Fruit fly (Drosophila melanogaster) whole organism, embryonic: Measurements from ENCODE around the gene sun.

ENCODE experiments used
- ATbp ChIP-seq: fragments of 200-800 bp; sonication (Bioruptor generic); optimal IDR thresholded peaks from 2 replicates; lab custom pipeline; 2017; ENCODE audit warnings: missing biosample characterization, mild to moderate bottlenecking, missing genetic modification characterization, missing genetic modification reagents
- Antp ChIP-seq: fragments of 200-800 bp; sonication (Bioruptor generic); optimal IDR thresholded peaks from 3 replicates; lab custom pipeline; 2016; ENCODE audit warnings: missing biosample characterization, missing genetic modification characterization
- Atf6 ChIP-seq: fragments of 200-800 bp; sonication (Bioruptor generic); IDR thresholded peaks from 2 replicates; pipeline ENCODE4 v1.3.6; 2022; ENCODE audit warnings: missing biosample characterization, missing genetic modification characterization
- CG13287 ChIP-seq: fragments of 200-800 bp; sonication (Bioruptor generic); IDR thresholded peaks from 2 replicates; pipeline ENCODE4 v1.3.6; 2022; ENCODE audit warnings: missing biosample characterization, missing genetic modification characterization; ENCODE audit not compliant: partially characterized antibody
- CG14014 ChIP-seq: fragments of 200-800 bp; sonication (Bioruptor generic); IDR thresholded peaks from 2 replicates; pipeline ENCODE4 v1.3.6; 2022; ENCODE audit warnings: missing biosample characterization, missing genetic modification characterization
- CG14710 ChIP-seq: fragments of 200-800 bp; sonication (Bioruptor generic); optimal IDR thresholded peaks from 3 replicates; lab custom pipeline; 2019; ENCODE audit warnings: missing biosample characterization, mild to moderate bottlenecking, missing genetic modification characterization, moderate library complexity
- CG14860 ChIP-seq: fragments of 200-800 bp; sonication (Bioruptor generic); IDR thresholded peaks from 3 replicates; pipeline ENCODE4 v1.3.6; 2022; ENCODE audit warnings: missing biosample characterization, missing genetic modification characterization; ENCODE audit not compliant: partially characterized antibody
- CG15514 ChIP-seq: fragments of 200-800 bp; sonication (Bioruptor generic); optimal IDR thresholded peaks from 3 replicates; lab custom pipeline; 2017; ENCODE audit warnings: missing biosample characterization, missing genetic modification characterization, mild to moderate bottlenecking, moderate library complexity, missing genetic modification reagents
- CG16813 ChIP-seq: fragments of 200-800 bp; sonication (Bioruptor generic); IDR thresholded peaks from 3 replicates; pipeline ENCODE4 v1.3.6; 2022; ENCODE audit warnings: missing biosample characterization, missing genetic modification characterization; ENCODE audit not compliant: partially characterized antibody
- CG2199 ChIP-seq: fragments of 200-800 bp; sonication (Bioruptor generic); IDR thresholded peaks from 3 replicates; pipeline ENCODE4 v1.3.6; 2022; ENCODE audit warnings: missing biosample characterization, missing genetic modification characterization
- CG2889 ChIP-seq: fragments of 200-800 bp; sonication (Bioruptor generic); IDR thresholded peaks from 3 replicates; pipeline ENCODE4 v1.3.6; 2022; ENCODE audit warnings: missing biosample characterization, missing genetic modification characterization
- CG3065 ChIP-seq: fragments of 200-800 bp; sonication (Bioruptor generic); optimal IDR thresholded peaks from 2 replicates; lab custom pipeline; 2016; ENCODE audit warnings: missing biosample characterization, missing genetic modification characterization
- CG32532 ChIP-seq: fragments of 200-800 bp; sonication (Bioruptor generic); IDR thresholded peaks from 2 replicates; pipeline ENCODE4 v1.3.6; 2022; ENCODE audit warnings: missing biosample characterization, missing genetic modification characterization
- CG34224 ChIP-seq: fragments of 200-800 bp; sonication (Bioruptor generic); IDR thresholded peaks from 3 replicates; pipeline ENCODE4 v1.3.6; 2022; ENCODE audit warnings: missing biosample characterization, missing genetic modification characterization; ENCODE audit not compliant: partially characterized antibody
- CG34376 ChIP-seq: fragments of 200-800 bp; sonication (Bioruptor generic); optimal IDR thresholded peaks from 2 replicates; lab custom pipeline; 2018; ENCODE audit warnings: missing biosample characterization, mild to moderate bottlenecking, missing genetic modification characterization
- CG8765 ChIP-seq: fragments of 200-800 bp; sonication (Bioruptor generic); IDR thresholded peaks from 2 replicates; pipeline ENCODE4 v1.3.6; 2022; ENCODE audit warnings: missing biosample characterization, missing genetic modification characterization
- CG9727 ChIP-seq: fragments of 200-800 bp; sonication (Bioruptor generic); optimal IDR thresholded peaks from 3 replicates; lab custom pipeline; 2017; ENCODE audit warnings: missing biosample characterization, mild to moderate bottlenecking, missing genetic modification characterization
- Dfd ChIP-seq, 2 experiments: fragments of >200 bp; optimal IDR thresholded peaks; 2 replicates each; lab custom pipeline; 2017; ENCODE audit warnings: missing biosample characterization in 2 of 2, missing genetic modification characterization in 2 of 2
- HLHmδ ChIP-seq: fragments of 200-800 bp; sonication (Bioruptor generic); optimal IDR thresholded peaks from 2 replicates; lab custom pipeline; 2018; ENCODE audit warnings: missing biosample characterization, mild to moderate bottlenecking, missing genetic modification characterization, moderate library complexity
- Hey ChIP-seq: fragments of 200-800 bp; sonication (Bioruptor generic); optimal IDR thresholded peaks from 3 replicates; lab custom pipeline; 2018; ENCODE audit warnings: missing biosample characterization, mild to moderate bottlenecking, missing genetic modification characterization
- Hmr ChIP-seq: fragments of 200-800 bp; sonication (Bioruptor generic); optimal IDR thresholded peaks from 3 replicates; lab custom pipeline; 2017; ENCODE audit warnings: mild to moderate bottlenecking, missing biosample characterization, missing genetic modification reagents, missing genetic modification characterization
- Med ChIP-seq: fragments of 200-800 bp; sonication (Bioruptor generic); peaks from one replicate; lab custom pipeline; 2016; ENCODE audit warnings: missing biosample characterization, missing genetic modification characterization, mild to moderate bottlenecking, inconsistent platforms, moderate library complexity
- Poxn ChIP-seq: fragments of 200-800 bp; sonication (Bioruptor generic); IDR thresholded peaks from 2 replicates; pipeline ENCODE4 v1.3.6; 2022; ENCODE audit warnings: missing biosample characterization, missing genetic modification characterization
- bcd ChIP-seq: fragments of 200-800 bp; sonication (Bioruptor generic); optimal IDR thresholded peaks from 2 replicates; lab custom pipeline; 2017; ENCODE audit warnings: missing biosample characterization, mild to moderate bottlenecking, missing genetic modification characterization
- en ChIP-seq: fragments of 200-800 bp; sonication (Bioruptor generic); optimal IDR thresholded peaks from 2 replicates; lab custom pipeline; 2016; ENCODE audit warnings: missing biosample characterization, missing genetic modification characterization
- exex ChIP-seq: fragments of 200-800 bp; sonication (Bioruptor generic); optimal IDR thresholded peaks from 4 replicates; lab custom pipeline; 2018; ENCODE audit warnings: missing biosample characterization, mild to moderate bottlenecking, missing genetic modification characterization, moderate library complexity
- fru ChIP-seq: fragments of >200 bp; optimal IDR thresholded peaks from 2 replicates; lab custom pipeline; 2017
- insv ChIP-seq, 2 experiments: fragments of 200-800 bp; sonication (Bioruptor generic); optimal IDR thresholded peaks; 3 replicates each; lab custom pipeline; 2016 to 2018; ENCODE audit warnings: missing biosample characterization in 2 of 2, missing genetic modification characterization in 2 of 2
- lab ChIP-seq: fragments of 200-800 bp; sonication (Bioruptor generic); optimal IDR thresholded peaks from 3 replicates; lab custom pipeline; 2017; ENCODE audit warnings: missing biosample characterization, missing genetic modification characterization, mild to moderate bottlenecking, moderate library complexity, missing genetic modification reagents
- lola ChIP-seq, 3 experiments: fragments of >200 bp in 2 of 3; fragments of 200-800 bp in 1 of 3; sonication (Bioruptor generic) in 1 of 3; optimal IDR thresholded peaks; 2 replicates each; lab custom pipeline; 2017 to 2019; ENCODE audit warnings: missing biosample characterization in 3 of 3, missing genetic modification characterization in 3 of 3, mild to moderate bottlenecking in 1 of 3, moderate library complexity in 1 of 3
- org-1 ChIP-seq: fragments of 200-800 bp; sonication (Bioruptor generic); optimal IDR thresholded peaks from 2 replicates; lab custom pipeline; 2017; ENCODE audit warnings: missing biosample characterization, missing genetic modification characterization
- pan ChIP-seq, 4 experiments: fragments of >200 bp in 3 of 4; fragments of 200-800 bp in 1 of 4; sonication (Bioruptor generic) in 1 of 4; optimal IDR thresholded peaks in 3 of 4; IDR thresholded peaks in 1 of 4; 2 replicates each; pipeline versions ENCODE4 v1.3.6 to Lab custom; 2017 to 2022; ENCODE audit warnings: missing biosample characterization in 2 of 4, missing genetic modification characterization in 2 of 4, mixed read lengths in 1 of 4
- pros ChIP-seq: fragments of 200-800 bp; sonication (Bioruptor generic); optimal IDR thresholded peaks from 3 replicates; lab custom pipeline; 2019; ENCODE audit warnings: missing biosample characterization, mild to moderate bottlenecking, missing genetic modification characterization, moderate library complexity
- rib ChIP-seq: fragments of 200-800 bp; sonication (Bioruptor generic); IDR thresholded peaks from 2 replicates; pipeline ENCODE4 v1.3.6; 2022; ENCODE audit warnings: missing biosample characterization, missing genetic modification characterization
- ro ChIP-seq: fragments of 200-800 bp; sonication (Bioruptor generic); IDR thresholded peaks from 2 replicates; pipeline ENCODE4 v1.3.6; 2022; ENCODE audit warnings: missing biosample characterization, missing genetic modification characterization
- yki ChIP-seq: fragments of >200 bp; optimal IDR thresholded peaks from 3 replicates; lab custom pipeline; 2018
- z ChIP-seq: fragments of 200-800 bp; sonication (Bioruptor generic); IDR thresholded peaks from 3 replicates; pipeline ENCODE4 v1.3.6; 2022; ENCODE audit warnings: missing biosample characterization, missing genetic modification characterization
- zf30C ChIP-seq: fragments of 200-800 bp; sonication (Bioruptor generic); optimal IDR thresholded peaks from 3 replicates; lab custom pipeline; 2018; ENCODE audit warnings: missing biosample characterization, mild to moderate bottlenecking, missing genetic modification characterization

The sun gene

dm6 chrX:15811666-15812614 is 37.1 kb downstream of the sun start (continued):
- TF ChIP-seq bcd (GFP tag; lab: Kevin White, UChicago) (no peak), z (GFP tag; lab: Robert Waterston, UW) (peak; percentile 56; the same call in 1 of the 3 replicates), Hmr (GFP tag; lab: Kevin White, UChicago) (no peak), HLHmδ (GFP tag; lab: Kevin White, UChicago) (peak; percentile 9), Hey (tag; lab: Kevin White, UChicago) (peak; percentile 8), CG3065 (GFP tag; lab: Kevin White, UChicago) (no peak), Med (GFP tag; lab: Kevin White, UChicago) (peak; percentile 32), ro (no peak), exex (tag; lab: Kevin White, UChicago) (peak; percentile 1), Poxn (no peak), CG14860 (GFP tag; lab: Robert Waterston, UW) (no peak), Dfd (GFP tag; optimal IDR thresholded peaks at IDR 0.05; lab: Kevin White, UChicago) (peak in 1 of 2 experiments; percentile 37), CG15514 (peak; percentile 30), CG13287 (GFP tag; lab: Robert Waterston, UW) (peak; percentile 32; the same call in 1 of the 2 replicates), Antp (no peak), en (no peak), CG16813 (GFP tag; lab: Robert Waterston, UW) (no peak), org-1 (GFP tag; lab: Kevin White, UChicago) (no peak), CG34376 (GFP tag; lab: Kevin White, UChicago) (peak; percentile 73), fru (lab: Kevin White, UChicago) (no peak), CG2889 (GFP tag; lab: Robert Waterston, UW) (no peak), CG9727 (GFP tag; lab: Kevin White, UChicago) (no peak), insv (GFP tag; optimal IDR thresholded peaks at IDR 0.05; lab: Kevin White, UChicago) (peak in 1 of 2 experiments; percentile 64), CG34224 (GFP tag; lab: Robert Waterston, UW) (peak; percentile 65), pros (peak; percentile 66), CG2199 (GFP tag; lab: Robert Waterston, UW) (0 out of 3 replicates have a peak, but pooled peaks have one; percentile 23), yki (lab: Kevin White, UChicago) (peak; percentile 98), CG14014 (GFP tag; lab: Robert Waterston, UW) (peak; percentile 18; the same call in 1 of the 2 replicates), Atf6 (GFP tag; lab: Robert Waterston, UW) (peak; percentile 4; the same call in 1 of the 2 replicates), lab (GFP tag; lab: Kevin White, UChicago) (peak; percentile 41), lola (GFP tag; optimal IDR thresholded peaks at IDR 0.05; lab: Kevin White, UChicago) (peak in 1 of 3 experiments; percentile 61), zf30C (GFP tag; lab: Kevin White, UChicago) (peak; percentile 26), rib (GFP tag; lab: Robert Waterston, UW) (peak; percentile 82), CG14710 (tag; lab: Kevin White, UChicago) (peak; percentile 10), ATbp (GFP tag; lab: Kevin White, UChicago) (no peak), CG8765 (GFP tag; lab: Robert Waterston, UW) (0 out of 2 replicates have a peak, but pooled peaks have one; percentile 26), CG32532 (GFP tag; lab: Robert Waterston, UW) (peak; percentile 62; the same call in 1 of the 2 replicates), pan (optimal IDR thresholded peaks at IDR 0.05; lab: Kevin White, UChicago) (no peak), pan (GFP tag; optimal IDR thresholded peaks at IDR 0.05 in 1 of 2, IDR thresholded peaks at IDR 0.05 in 1 of 2) (peak in 1 of 2 experiments; percentile 26)
